Worm (Caenorhabditis elegans) whole organism, mixed stage, embryonic: ENCODE results near the gene F11D5.1.

ENCODE experiments used
- lin-13 ChIP-seq: fragments of 150-350 bp; optimal IDR thresholded peaks from 2 replicates; lab custom pipeline; 2014; ENCODE audit warnings: missing biosample characterization, missing genetic modification characterization
- lsy-2 ChIP-seq: fragments of 150-350 bp; optimal IDR thresholded peaks from 2 replicates; lab custom pipeline; 2014; ENCODE audit warnings: missing biosample characterization, missing genetic modification characterization
- nhr-237 ChIP-seq: fragments of 150-350 bp; optimal IDR thresholded peaks from 2 replicates; lab custom pipeline; 2014; ENCODE audit warnings: missing biosample characterization, missing genetic modification characterization
- snpc-4 ChIP-seq: fragments of 150-350 bp; optimal IDR thresholded peaks from 2 replicates; lab custom pipeline; 2014; ENCODE audit warnings: missing biosample characterization, missing genetic modification characterization

- TF ChIP-seq nhr-237 (tag; lab: Kevin White, UChicago): no peak
- no peak for TF ChIP-seq lin-13 (tag; lab: Kevin White, UChicago)
- TF ChIP-seq snpc-4 (tag; lab: Kevin White, UChicago): no peak
- TF ChIP-seq lsy-2 (tag; lab: Kevin White, UChicago): no peak
Observed at ce11 chrX:3306594-3307296, 26.2 kb upstream of the F11D5.1 start.
